Fruit fly (Drosophila melanogaster): ENCODE results near the gene CG13295.

CG13295 gene

dm6 chr3L:6062860-6063607 lies 12.0 kb downstream of the CG13295 start, which contains the start of gene CG10472 (continued):
- TF ChIP-seq CG8290 (GFP tag; optimal IDR thresholded peaks at IDR 0.05) = no peak
- TF ChIP-seq CG8290 (tag; optimal IDR thresholded peaks at IDR 0.05) = no peak
- TF ChIP-seq CG32767 (GFP tag; IDR thresholded peaks at IDR 0.05) = no peak
- TF ChIP-seq Bgb (GFP tag; IDR thresholded peaks at IDR 0.05; ENCODE audit: partially characterized antibody) = no peak
- peak; percentile 65 for TF ChIP-seq grn (GFP tag; optimal IDR thresholded peaks at IDR 0.05)
- no peak for TF ChIP-seq Xrp1 (GFP tag; IDR thresholded peaks at IDR 0.05)
- no peak for TF ChIP-seq CG14014 (GFP tag; IDR thresholded peaks at IDR 0.05)
- no peak for TF ChIP-seq sisA (GFP tag; IDR thresholded peaks at IDR 0.05)
- peak; percentile 98 for TF ChIP-seq exex (tag; optimal IDR thresholded peaks at IDR 0.05)

DNA sequence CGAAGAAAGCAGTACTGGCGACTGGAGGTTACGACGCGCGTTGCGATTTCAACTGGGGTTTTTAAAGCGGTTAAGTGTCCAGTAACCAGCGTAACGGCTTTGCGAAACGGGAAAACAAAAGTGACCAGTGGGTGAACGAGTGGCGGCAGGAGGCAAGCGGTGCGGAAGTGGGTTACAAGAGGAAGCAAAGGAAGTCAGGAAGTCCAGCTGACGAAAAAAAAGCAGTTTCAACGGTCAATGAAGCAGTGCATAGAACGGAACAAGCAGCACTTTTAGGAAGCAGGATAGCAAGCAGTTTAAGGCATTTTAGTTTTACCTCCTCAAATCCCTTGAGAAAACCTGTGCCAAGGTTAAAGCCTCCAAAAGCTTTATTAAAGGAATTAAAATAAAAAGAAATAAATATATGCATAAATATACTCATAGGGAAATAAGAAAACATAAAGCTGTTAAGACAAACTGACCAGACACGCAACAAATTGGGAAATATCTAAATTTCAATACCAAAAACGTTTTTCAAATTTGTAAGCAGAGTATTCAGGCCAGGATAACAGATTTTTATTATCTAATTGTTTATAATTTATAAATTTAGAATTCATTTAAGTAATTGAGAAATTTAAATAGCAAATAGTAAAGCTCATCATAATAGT lies 15.9 kb downstream of the CG13295 start, which contains the start of gene CG6592:
TSS of gene CG6592 (plus strand) at position 597 of the 647 bp plus-strand sequence.
- TF ChIP-seq CHES-1-like (GFP tag; optimal IDR thresholded peaks at IDR 0.05) (peak; percentile 49), Optix (GFP tag; IDR thresholded peaks at IDR 0.05) (0 out of 3 replicates have a peak, but pooled peaks have one; percentile 28), CG17802 (tag; optimal IDR thresholded peaks at IDR 0.05) (peak; percentile 23), CG6689 (GFP tag; IDR thresholded peaks at IDR 0.05) (0 out of 2 replicates have a peak, but pooled peaks have one; percentile 8), CG6272 (GFP tag; IDR thresholded peaks at IDR 0.05) (0 out of 2 replicates have a peak, but pooled peaks have one; percentile 6), CG2129 (GFP tag; IDR thresholded peaks at IDR 0.05; ENCODE audit: partially characterized antibody) (no peak), exex (tag; optimal IDR thresholded peaks at IDR 0.05) (no peak), hbn (GFP tag; IDR thresholded peaks at IDR 0.05; ENCODE audit: partially characterized antibody) (no peak), CG13775 (GFP tag; optimal IDR thresholded peaks at IDR 0.05) (peak; percentile 68), Bteb2 (GFP tag; optimal IDR thresholded peaks at IDR 0.05) (no peak), Hr39 (optimal IDR thresholded peaks at IDR 0.05) (no peak), ro (GFP tag; IDR thresholded peaks at IDR 0.05) (no peak), Med (GFP tag) (peak; percentile 90), CG15073 (GFP tag; optimal IDR thresholded peaks at IDR 0.05) (no peak), Fer3 (tag; optimal IDR thresholded peaks at IDR 0.05) (no peak), C15 (GFP tag; IDR thresholded peaks at IDR 0.05) (no peak), CG8478 (optimal IDR thresholded peaks at IDR 0.05) (peak; percentile 82), HLH3B (GFP tag; IDR thresholded peaks at IDR 0.05) (no peak), crc (GFP tag; optimal IDR thresholded peaks at IDR 0.05) (no peak), CG3065 (GFP tag; optimal IDR thresholded peaks at IDR 0.05) (peak; percentile 14), insv (GFP tag; optimal IDR thresholded peaks at IDR 0.05) (peak in 1 of 2 experiments; percentile 22), CG11398 (GFP tag; optimal IDR thresholded peaks at IDR 0.05) (peak; percentile 24), tx (GFP tag; optimal IDR thresholded peaks at IDR 0.05) (no peak), Rx (GFP tag; IDR thresholded peaks at IDR 0.05) (peak; percentile 36; the same call in 1 of the 2 replicates), Lim3 (GFP tag; IDR thresholded peaks at IDR 0.05) (no peak), vvl (GFP tag; IDR thresholded peaks at IDR 0.05) (0 out of 2 replicates have a peak, but pooled peaks have one; percentile 22), CG4404 (GFP tag; IDR thresholded peaks at IDR 0.05) (peak; percentile 49), toy (GFP tag; IDR thresholded peaks at IDR 0.05) (no peak), corto (GFP tag; optimal IDR thresholded peaks at IDR 0.05) (no peak), NfI (GFP tag; optimal IDR thresholded peaks at IDR 0.05) (peak; percentile 51), Opbp (GFP tag; IDR thresholded peaks at IDR 0.05; ENCODE audit: partially characterized antibody) (peak; percentile 36; the same call in 1 of the 3 replicates), CG9727 (GFP tag; optimal IDR thresholded peaks at IDR 0.05) (peak; percentile 80), CG2116 (GFP tag; optimal IDR thresholded peaks at IDR 0.05) (peak; percentile 31), CG32772 (GFP tag; IDR thresholded peaks at IDR 0.05) (no peak), Ets97D (GFP tag; optimal IDR thresholded peaks at IDR 0.05) (peak; percentile 98), CG12744 (GFP tag; optimal IDR thresholded peaks at IDR 0.05) (peak; percentile 4), pho (GFP tag; optimal IDR thresholded peaks at IDR 0.05) (no peak), CG2120 (GFP tag; optimal IDR thresholded peaks at IDR 0.05) (no peak), seq (GFP tag; IDR thresholded peaks at IDR 0.05) (no peak), CG30431 (GFP tag; optimal IDR thresholded peaks at IDR 0.05) (peak; percentile 87), Lhr (GFP tag; optimal IDR thresholded peaks at IDR 0.05) (peak; percentile 40)
